Worm (Caenorhabditis elegans) whole organism, L4 larva: ENCODE results near the gene C24H10.4.

Experiments
- F26F4.8 ChIP-seq: fragments of 200-800 bp; sonication (Bioruptor generic); conservative IDR thresholded peaks from 2 replicates; pipeline ENCODE4 v1.3.6; 2022; ENCODE audit warnings: missing genetic modification characterization, missing compliant biosample characterization
- F37D6.2 ChIP-seq: sonication (generic microtip); optimal IDR thresholded peaks from 2 replicates; lab custom pipeline; 2016; ENCODE audit warnings: mild to moderate bottlenecking, missing genetic modification characterization, missing compliant biosample characterization
- aly-2 ChIP-seq: sonication (generic microtip); optimal IDR thresholded peaks from 2 replicates; lab custom pipeline; 2018; ENCODE audit warnings: missing biosample characterization, missing genetic modification characterization
- attf-4 ChIP-seq: sonication (generic microtip); optimal IDR thresholded peaks from 3 replicates; lab custom pipeline; 2017; ENCODE audit warnings: missing biosample characterization, missing genetic modification characterization
- ceh-82 ChIP-seq: sonication (generic microtip); optimal IDR thresholded peaks from 2 replicates; lab custom pipeline; 2017; ENCODE audit warnings: missing biosample characterization, missing genetic modification characterization
- ctbp-1 ChIP-seq: fragments of 200-800 bp; sonication (Bioruptor generic); IDR thresholded peaks from 2 replicates; pipeline ENCODE4 v1.3.6; 2022; ENCODE audit warnings: missing genetic modification reagents, missing genetic modification characterization, missing compliant biosample characterization
- dmd-9 ChIP-seq: fragments of 200-800 bp; sonication (Bioruptor generic); IDR thresholded peaks from 2 replicates; pipeline ENCODE4 v1.3.6; 2022; ENCODE audit warnings: missing genetic modification reagents, missing genetic modification characterization, missing compliant biosample characterization
- lin-39 ChIP-seq: fragments of 150-350 bp; optimal IDR thresholded peaks from 2 replicates; lab custom pipeline; 2014; ENCODE audit warnings: missing biosample characterization, missing genetic modification reagents, missing genetic modification characterization
- madf-5 ChIP-seq, 2 experiments: fragments of 200-800 bp; sonication (Bioruptor generic); IDR thresholded peaks; 2 replicates each; pipeline ENCODE4 v1.3.6; 2022; ENCODE audit warnings: missing compliant biosample characterization in 2 of 2, missing genetic modification characterization in 2 of 2
- nhr-28 ChIP-seq: fragments of 150-350 bp; optimal IDR thresholded peaks from 2 replicates; lab custom pipeline; 2014; ENCODE audit warnings: missing biosample characterization, missing genetic modification characterization
- nhr-77 ChIP-seq: fragments of 150-350 bp; optimal IDR thresholded peaks from 2 replicates; lab custom pipeline; 2014; ENCODE audit warnings: missing biosample characterization, missing genetic modification characterization
- php-3 ChIP-seq: fragments of 200-800 bp; sonication (Bioruptor generic); IDR thresholded peaks from 2 replicates; pipeline ENCODE4 v1.3.6; 2022; ENCODE audit warnings: missing genetic modification reagents, missing genetic modification characterization, missing compliant biosample characterization
- pqm-1 ChIP-seq: sonication (generic microtip); optimal IDR thresholded peaks from 2 replicates; lab custom pipeline; 2017; ENCODE audit warnings: missing biosample characterization, missing genetic modification characterization
- tra-1 ChIP-seq: fragments of 200-800 bp; sonication (Bioruptor generic); IDR thresholded peaks from 2 replicates; pipeline ENCODE4 v1.3.6; 2022; ENCODE audit warnings: missing genetic modification reagents, missing genetic modification characterization, missing compliant biosample characterization

ce11 chrX:5103422-5103821 lies 44.4 kb upstream of the C24H10.4 start:
- TF ChIP-seq dmd-9 (no peak), aly-2 (tag; lab: Kevin White, UChicago) (no peak), nhr-28 (no peak), tra-1 (GFP tag; lab: Robert Waterston, UW) (no peak), F26F4.8 (GFP tag; lab: Robert Waterston, UW) (no peak), nhr-77 (tag; lab: Kevin White, UChicago) (no peak), lin-39 (no peak), attf-4 (tag; lab: Kevin White, UChicago) (no peak), ctbp-1 (GFP tag; lab: Robert Waterston, UW) (no peak), ceh-82 (tag; lab: Kevin White, UChicago) (no peak), php-3 (no peak), madf-5 (GFP tag; IDR thresholded peaks at IDR 0.05; lab: Robert Waterston, UW) (no peak), pqm-1 (tag; lab: Kevin White, UChicago) (no peak), F37D6.2 (no peak)
